Fruit fly (Drosophila melanogaster): ENCODE data around the gene Coa8.

The Coa8 gene

DNA sequence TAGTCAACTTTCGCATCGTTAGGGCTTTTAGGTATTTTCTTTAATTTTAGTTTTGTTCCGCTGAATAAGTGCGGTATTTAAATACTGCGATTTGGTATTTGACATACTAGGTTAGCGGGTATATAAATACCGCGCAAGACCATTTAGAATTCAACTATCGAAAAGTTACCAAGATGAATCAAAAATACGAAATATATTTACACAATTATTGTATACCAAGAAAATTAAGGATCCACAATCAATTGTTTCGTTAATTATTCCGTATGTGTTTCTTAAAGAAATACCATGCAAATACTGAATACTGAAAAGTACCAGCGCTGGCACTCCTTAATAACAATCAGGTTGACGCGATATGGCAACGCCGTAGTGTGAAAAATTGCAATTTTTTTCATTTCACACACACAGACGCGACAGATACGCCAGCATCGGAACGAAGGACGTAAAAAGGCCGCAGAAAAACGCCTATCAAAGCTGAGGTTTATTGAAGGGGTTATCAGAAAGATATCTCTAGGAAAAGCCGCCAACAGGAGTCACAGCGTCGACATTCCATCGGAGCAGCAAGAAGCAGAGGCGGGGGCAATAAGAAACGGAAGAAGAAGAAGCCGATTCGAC, 6.5 kb upstream of the Coa8 start, which contains the start of the genes Pgam5 and Vps26:
Pgam5 (minus strand) TSS at position 51 of the 612 bp plus-strand sequence.
Vps26 (plus strand) TSS at position 339 of the 612 bp plus-strand sequence.
- no peak for TF ChIP-seq CG8301 (tag; optimal IDR thresholded peaks at IDR 0.05)
- TF ChIP-seq CG9948 (tag; optimal IDR thresholded peaks at IDR 0.05), result no peak
- TF ChIP-seq CG12605 (GFP tag; IDR thresholded peaks at IDR 0.05), result no peak
- TF ChIP-seq Ets98B (GFP tag; IDR thresholded peaks at IDR 0.05), result no peak
- no peak for TF ChIP-seq fd96Ca (GFP tag; IDR thresholded peaks at IDR 0.05)
- no peak for TF ChIP-seq CG10348 (GFP tag; IDR thresholded peaks at IDR 0.05)
- TF ChIP-seq D1 (tag; optimal IDR thresholded peaks at IDR 0.05), result no peak

DNA sequence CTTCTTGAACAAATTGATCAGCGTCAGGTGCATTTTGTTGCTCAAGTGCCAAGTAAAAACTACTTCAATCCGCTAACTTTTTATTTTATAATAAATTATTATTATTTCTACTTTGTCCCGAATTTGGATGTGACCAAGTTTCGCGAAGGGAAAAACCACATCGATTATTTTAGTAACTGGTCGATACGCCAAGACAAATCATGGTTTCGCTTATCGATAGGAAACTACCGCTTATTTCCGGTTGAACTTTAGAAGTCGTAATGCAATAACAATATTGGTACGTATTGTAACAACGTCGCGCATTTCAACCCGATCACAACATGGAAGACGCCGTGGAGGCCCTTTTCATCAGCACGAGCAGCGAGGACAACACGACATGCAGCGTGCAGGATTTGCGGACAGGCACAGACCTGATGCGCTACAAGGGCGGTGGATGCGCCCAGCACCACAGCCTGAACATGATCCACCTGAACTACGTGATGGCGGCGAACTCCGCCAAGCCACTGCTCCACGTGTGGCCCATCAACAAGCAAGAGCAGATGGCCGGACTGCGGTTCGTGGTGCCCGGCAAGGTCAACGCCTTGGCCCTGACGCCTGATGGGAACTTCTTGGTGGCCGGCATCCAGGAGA, 2.9 kb upstream of the Coa8 start, which contains the start of the genes CG14817 and CG14805:
CG14817 (minus strand) TSS at position 164 of the 630 bp plus-strand sequence.
CG14805 (plus strand) TSS at position 211 of the 630 bp plus-strand sequence.
- TF ChIP-seq Pif1B (GFP tag; optimal IDR thresholded peaks at IDR 0.05) (no peak), CG15710 (tag; optimal IDR thresholded peaks at IDR 0.05) (peak; percentile 34), Ets98B (GFP tag; IDR thresholded peaks at IDR 0.05) (peak; percentile 8; the same call in 1 of the 2 replicates), CG17806 (tag; optimal IDR thresholded peaks at IDR 0.05) (peak; percentile 4), fd96Ca (GFP tag; IDR thresholded peaks at IDR 0.05) (no peak), Pif1A (GFP tag; optimal IDR thresholded peaks at IDR 0.05) (no peak), CG8159 (tag; optimal IDR thresholded peaks at IDR 0.05) (no peak), EcR (GFP tag; optimal IDR thresholded peaks at IDR 0.05) (peak; percentile 62), gl (tag; optimal IDR thresholded peaks at IDR 0.05) (peak; percentile 54), CG4496 (GFP tag; IDR thresholded peaks at IDR 0.05) (peak; percentile 76), Snoo (tag; optimal IDR thresholded peaks at IDR 0.05) (peak; percentile 82), CG34367 (tag; optimal IDR thresholded peaks at IDR 0.05) (peak; percentile 58)

DNA sequence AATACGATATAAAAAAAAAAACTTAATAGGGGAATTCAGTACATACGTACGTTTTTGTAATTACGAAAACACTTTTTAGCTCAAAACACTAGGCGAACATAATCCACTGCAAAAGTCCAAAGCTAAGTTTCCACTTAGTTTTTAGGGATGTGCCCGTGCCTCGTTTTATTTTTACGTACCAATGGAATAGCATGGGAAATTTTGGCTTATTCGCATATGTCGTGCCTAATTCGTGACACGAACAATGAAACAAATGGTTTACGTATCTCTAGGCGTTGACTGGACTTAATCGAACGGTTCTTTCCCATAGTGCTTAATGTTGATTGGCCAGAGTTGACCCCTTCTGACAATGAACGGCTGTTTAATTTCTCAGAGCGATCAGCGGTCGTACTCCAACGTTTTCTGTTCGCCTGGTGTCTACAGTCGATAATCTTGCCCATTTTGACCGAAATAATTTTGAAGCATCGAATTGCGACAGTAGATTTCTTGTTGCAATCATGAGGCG, 424 bp upstream of the Coa8 start, which contains the start of gene CG14818:
CG14818 (minus strand) TSS at position 169 of the 505 bp plus-strand sequence.
- TF ChIP-seq CG14655 (GFP tag; optimal IDR thresholded peaks at IDR 0.05) (no peak), CG4496 (GFP tag; IDR thresholded peaks at IDR 0.05) (peak; percentile 44; the same call in 1 of the 3 replicates), rn (GFP tag; IDR thresholded peaks at IDR 0.05) (peak; percentile 38; the same call in 1 of the 2 replicates), Pif1B (GFP tag; optimal IDR thresholded peaks at IDR 0.05) (no peak), CG32121 (GFP tag; IDR thresholded peaks at IDR 0.05) (no peak), D1 (tag; optimal IDR thresholded peaks at IDR 0.05) (no peak), CG15710 (tag; optimal IDR thresholded peaks at IDR 0.05) (peak; percentile 46), Snoo (tag; optimal IDR thresholded peaks at IDR 0.05) (peak; percentile 49), CG34367 (tag; optimal IDR thresholded peaks at IDR 0.05) (peak; percentile 36), Pif1A (GFP tag; optimal IDR thresholded peaks at IDR 0.05) (no peak), CG9948 (tag; optimal IDR thresholded peaks at IDR 0.05) (peak; percentile 30), CG13204 (GFP tag; optimal IDR thresholded peaks at IDR 0.05) (no peak), fd96Ca (GFP tag; IDR thresholded peaks at IDR 0.05) (peak; percentile 71), CG17806 (tag; optimal IDR thresholded peaks at IDR 0.05) (peak; percentile 33), CG8159 (tag; optimal IDR thresholded peaks at IDR 0.05) (peak; percentile 39), gl (tag; optimal IDR thresholded peaks at IDR 0.05) (no peak), CG8301 (tag; optimal IDR thresholded peaks at IDR 0.05) (peak; percentile 43), CG12605 (GFP tag; IDR thresholded peaks at IDR 0.05) (0 out of 2 replicates have a peak, but pooled peaks have one; percentile 24), CG10348 (GFP tag; IDR thresholded peaks at IDR 0.05) (no peak), Ets98B (GFP tag; IDR thresholded peaks at IDR 0.05) (peak; percentile 17; the same call in 1 of the 2 replicates), EcR (GFP tag; optimal IDR thresholded peaks at IDR 0.05) (no peak)

DNA sequence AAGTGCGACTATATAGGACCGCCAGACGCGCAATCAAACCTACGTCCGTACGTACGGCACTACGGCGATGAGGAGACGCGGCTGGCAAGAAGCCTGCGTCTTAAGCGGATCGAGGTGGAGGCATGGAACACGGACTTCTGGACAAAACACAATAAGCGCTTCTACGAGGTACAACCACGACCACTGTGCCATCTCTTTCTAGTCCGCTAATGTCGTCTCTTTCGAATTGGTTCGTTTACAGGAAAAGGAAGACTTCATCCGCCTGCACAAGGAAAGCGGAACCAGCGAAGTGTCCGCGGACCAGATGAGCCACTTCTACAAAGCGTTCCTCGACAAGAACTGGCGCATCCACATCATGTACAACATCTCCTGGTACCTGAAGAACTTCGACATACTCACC, 697 bp downstream of the Coa8 start:
- TF ChIP-seq Snoo (tag; optimal IDR thresholded peaks at IDR 0.05), result no peak
- TF ChIP-seq CG8301 (tag; optimal IDR thresholded peaks at IDR 0.05), result no peak

dm6 chrX:1889926-1890325, 9.8 kb downstream of the Coa8 start, which contains the start of the genes trr and mRpL16:
trr (minus strand) TSS chrX:1889950.
mRpL16 (plus strand) TSS chrX:1890256.
- peak; percentile 30 for TF ChIP-seq CG15710 (tag; optimal IDR thresholded peaks at IDR 0.05)
- TF ChIP-seq CG4496 (GFP tag; IDR thresholded peaks at IDR 0.05), result peak; percentile 62; the same call in 2 of the 3 replicates
- TF ChIP-seq CG14655 (GFP tag; optimal IDR thresholded peaks at IDR 0.05), result no peak
- TF ChIP-seq CG13204 (GFP tag; optimal IDR thresholded peaks at IDR 0.05), result no peak
- TF ChIP-seq rn (GFP tag; IDR thresholded peaks at IDR 0.05), result no peak
- TF ChIP-seq CG10348 (GFP tag; IDR thresholded peaks at IDR 0.05), result no peak
- no peak for TF ChIP-seq CG8301 (tag; optimal IDR thresholded peaks at IDR 0.05)
- no peak for TF ChIP-seq CG8159 (tag; optimal IDR thresholded peaks at IDR 0.05)
- no peak for TF ChIP-seq gl (tag; optimal IDR thresholded peaks at IDR 0.05)
- no peak for TF ChIP-seq CG32121 (GFP tag; IDR thresholded peaks at IDR 0.05)
- TF ChIP-seq EcR (GFP tag; optimal IDR thresholded peaks at IDR 0.05), result no peak
- TF ChIP-seq CG17806 (tag; optimal IDR thresholded peaks at IDR 0.05), result no peak
- TF ChIP-seq Pif1A (GFP tag; optimal IDR thresholded peaks at IDR 0.05), result no peak
- TF ChIP-seq Pif1B (GFP tag; optimal IDR thresholded peaks at IDR 0.05), result no peak
- no peak for TF ChIP-seq D1 (tag; optimal IDR thresholded peaks at IDR 0.05)
- TF ChIP-seq Ets98B (GFP tag; IDR thresholded peaks at IDR 0.05), result peak; percentile 35; the same call in 1 of the 2 replicates
- no peak for TF ChIP-seq CG9948 (tag; optimal IDR thresholded peaks at IDR 0.05)
- TF ChIP-seq fd96Ca (GFP tag; IDR thresholded peaks at IDR 0.05), result no peak
- TF ChIP-seq CG34367 (tag; optimal IDR thresholded peaks at IDR 0.05), result no peak

All from whole organism, pupa.